Fruit fly (Drosophila melanogaster) whole organism: ENCODE results near the gene CG43295.

ENCODE experiments used
- CG8478 ChIP-seq: fragments of >200 bp; optimal IDR thresholded peaks from 2 replicates; lab custom pipeline; 2018; ENCODE audit warnings: inconsistent platforms
- Dll ChIP-seq: fragments of >200 bp; optimal IDR thresholded peaks from 2 replicates; lab custom pipeline; 2017
- EcR ChIP-seq, 2 experiments: fragments of >200 bp; optimal IDR thresholded peaks; 2 replicates each; lab custom pipeline; 2017; ENCODE audit warnings: missing biosample characterization in 2 of 2, missing genetic modification characterization in 2 of 2, missing genetic modification reagents in 2 of 2
- pan ChIP-seq: fragments of >200 bp; optimal IDR thresholded peaks from 2 replicates; lab custom pipeline; 2017
- psq ChIP-seq: fragments of >200 bp; optimal IDR thresholded peaks from 2 replicates; lab custom pipeline; 2017
- usp ChIP-seq: fragments of >200 bp; optimal IDR thresholded peaks from 2 replicates; lab custom pipeline; 2017; ENCODE audit warnings: missing biosample characterization, missing genetic modification characterization, mixed read lengths

The CG43295 gene

DNA sequence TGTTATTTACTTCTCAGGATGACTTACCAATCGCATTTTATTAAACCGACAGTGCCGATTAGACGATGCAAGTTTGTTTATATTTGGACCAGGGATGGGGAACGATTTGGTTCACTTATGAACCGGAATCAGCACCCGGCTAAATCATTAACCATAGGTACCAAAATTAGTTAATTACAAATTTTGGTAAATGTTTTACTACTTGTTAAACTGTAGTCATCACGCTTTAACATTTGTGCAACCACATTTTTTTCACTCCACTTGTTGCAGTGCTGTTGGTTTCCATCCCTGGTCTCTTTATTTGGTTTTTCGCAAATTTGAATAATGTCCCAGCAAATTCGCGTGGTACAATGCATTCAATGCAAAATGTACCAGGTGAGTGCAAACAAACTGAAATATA lies at the start of gene CG43295, which contains the start of gene IntS9:
CG43295 (plus strand) TSS at position 325 of the 400 bp plus-strand sequence.
IntS9 (minus strand) TSS at position 100 of the 400 bp plus-strand sequence.
- no peak for TF ChIP-seq Dll
- TF ChIP-seq psq (lab: Kevin White, UChicago): no peak
- TF ChIP-seq pan (lab: Kevin White, UChicago): no peak
- TF ChIP-seq CG8478 (lab: Kevin White, UChicago): no peak
- no peak for TF ChIP-seq usp (GFP tag; lab: Kevin White, UChicago)
- TF ChIP-seq EcR (GFP tag; optimal IDR thresholded peaks at IDR 0.05; lab: Kevin White, UChicago): no peak

- TF ChIP-seq pan (lab: Kevin White, UChicago) (no peak), CG8478 (lab: Kevin White, UChicago) (no peak), psq (lab: Kevin White, UChicago) (no peak), Dll (no peak), EcR (GFP tag; optimal IDR thresholded peaks at IDR 0.05; lab: Kevin White, UChicago) (no peak), usp (GFP tag; lab: Kevin White, UChicago) (no peak)
Measured at dm6 chr3L:16056101-16056891, 49.4 kb upstream of the CG43295 start.

dm6 chr3L:16060806-16061600 lies 44.6 kb upstream of the CG43295 start:
- TF ChIP-seq Dll (no peak), CG8478 (lab: Kevin White, UChicago) (no peak), psq (lab: Kevin White, UChicago) (no peak), pan (lab: Kevin White, UChicago) (no peak), EcR (GFP tag; optimal IDR thresholded peaks at IDR 0.05; lab: Kevin White, UChicago) (no peak), usp (GFP tag; lab: Kevin White, UChicago) (no peak)

DNA sequence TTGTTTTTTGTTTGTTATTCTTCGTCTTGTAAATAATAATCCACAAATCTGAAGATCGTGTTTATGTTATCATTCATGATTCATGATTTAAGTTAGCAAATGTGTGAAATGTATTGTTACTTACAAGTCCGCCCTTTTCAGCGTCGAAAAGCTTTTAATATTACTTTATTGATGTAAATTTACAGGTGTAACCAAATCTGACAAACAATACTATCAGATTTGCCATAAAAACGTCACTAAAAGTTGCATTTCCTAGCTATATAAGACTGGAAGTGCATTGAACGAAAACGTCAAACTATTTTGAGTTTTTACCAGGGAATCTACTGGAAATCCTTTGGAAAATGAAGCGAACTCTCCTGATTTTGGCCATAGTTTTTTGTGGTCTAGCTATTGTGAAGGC lies 23.4 kb upstream of the CG43295 start, which contains the start of gene CG33258:
CG33258 (plus strand) TSS at position 301 of the 400 bp plus-strand sequence.
- TF ChIP-seq usp (GFP tag; lab: Kevin White, UChicago): no peak
- TF ChIP-seq pan (lab: Kevin White, UChicago): no peak
- no peak for TF ChIP-seq EcR (GFP tag; optimal IDR thresholded peaks at IDR 0.05; lab: Kevin White, UChicago)
- TF ChIP-seq Dll: no peak
- TF ChIP-seq CG8478 (lab: Kevin White, UChicago): no peak
- TF ChIP-seq psq (lab: Kevin White, UChicago): no peak

- TF ChIP-seq Dll (no peak), pan (lab: Kevin White, UChicago) (no peak), psq (lab: Kevin White, UChicago) (no peak), EcR (GFP tag; optimal IDR thresholded peaks at IDR 0.05; lab: Kevin White, UChicago) (no peak), usp (GFP tag; lab: Kevin White, UChicago) (no peak), CG8478 (lab: Kevin White, UChicago) (no peak)
Measured at dm6 chr3L:16083693-16084092, 22.0 kb upstream of the CG43295 start, which contains the start of gene CG13075. CG13075 (plus strand) TSS chr3L:16083993.

- TF ChIP-seq pan (lab: Kevin White, UChicago) (no peak), EcR (GFP tag; optimal IDR thresholded peaks at IDR 0.05; lab: Kevin White, UChicago) (no peak), usp (GFP tag; lab: Kevin White, UChicago) (no peak), Dll (no peak)
Measured at dm6 chr3L:16087323-16087816, 18.3 kb upstream of the CG43295 start, which contains the start of gene Tasp1. Tasp1 (minus strand) TSS chr3L:16087525.

DNA sequence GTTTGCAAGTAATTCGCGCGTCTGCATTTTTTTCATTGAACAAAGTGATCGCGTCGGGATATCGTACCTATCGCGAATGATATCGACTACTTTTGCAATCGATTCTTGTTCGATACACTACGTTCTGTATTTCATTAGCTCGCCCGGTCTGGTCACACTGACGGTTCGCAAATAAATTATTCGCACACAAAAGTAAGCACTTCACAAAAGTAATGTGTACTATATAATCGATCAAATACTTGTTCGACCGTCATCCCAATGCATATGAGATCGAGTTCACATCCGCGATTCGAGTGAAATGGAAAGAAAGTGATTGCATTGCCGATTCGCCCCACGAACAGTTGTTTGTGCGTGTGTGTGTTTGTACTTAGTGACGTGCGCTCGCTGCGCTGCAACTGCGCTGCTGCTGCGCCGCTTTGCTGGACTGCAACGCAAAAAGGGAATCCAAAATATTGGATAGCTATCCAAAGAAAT lies 15.3 kb upstream of the CG43295 start, which contains the start of the genes CG5235 and ClC-c:
CG5235 (minus strand) TSS at position 63 of the 474 bp plus-strand sequence.
ClC-c (plus strand) TSS at position 125 of the 474 bp plus-strand sequence.
- no peak for TF ChIP-seq EcR (GFP tag; optimal IDR thresholded peaks at IDR 0.05; lab: Kevin White, UChicago)
- TF ChIP-seq psq (lab: Kevin White, UChicago): no peak
- no peak for TF ChIP-seq CG8478 (lab: Kevin White, UChicago)
- TF ChIP-seq pan (lab: Kevin White, UChicago): no peak
- TF ChIP-seq usp (GFP tag; lab: Kevin White, UChicago): no peak
- no peak for TF ChIP-seq Dll

DNA sequence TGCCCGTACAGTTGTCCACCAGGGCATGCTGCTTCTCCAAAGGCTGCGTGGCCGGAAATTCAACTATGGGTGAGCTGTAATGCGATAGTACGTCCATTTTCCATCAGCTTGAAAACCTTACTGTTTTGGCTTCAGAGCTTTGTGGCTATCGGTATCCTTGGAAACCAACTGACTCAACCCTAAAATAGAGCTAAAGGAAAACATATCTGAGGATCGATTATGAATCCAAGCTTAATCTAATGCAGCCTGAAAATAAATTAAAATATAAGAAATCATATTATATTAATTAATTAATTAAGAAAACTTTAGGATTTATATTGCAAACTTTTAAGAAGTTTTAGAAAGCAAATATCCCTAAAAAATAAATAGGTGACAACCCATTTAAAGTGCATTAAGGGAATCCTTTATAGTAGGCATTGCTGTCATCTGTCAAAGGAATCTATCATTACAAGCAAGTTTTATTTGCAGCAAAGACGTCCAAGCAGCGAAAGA lies 8.2 kb upstream of the CG43295 start, which contains the start of the genes CG13074 and ATPsynbetaL:
CG13074 (minus strand) TSS at position 101 of the 492 bp plus-strand sequence.
ATPsynbetaL (plus strand) TSS at position 442 of the 492 bp plus-strand sequence.
- no peak for TF ChIP-seq Dll
- TF ChIP-seq psq (lab: Kevin White, UChicago): no peak
- TF ChIP-seq pan (lab: Kevin White, UChicago): no peak
- TF ChIP-seq CG8478 (lab: Kevin White, UChicago): no peak
- TF ChIP-seq EcR (GFP tag; optimal IDR thresholded peaks at IDR 0.05; lab: Kevin White, UChicago): no peak
- TF ChIP-seq usp (GFP tag; lab: Kevin White, UChicago): no peak

dm6 chr3L:16100059-16100458 lies 5.6 kb upstream of the CG43295 start, which contains the start of gene IleRS-m:
IleRS-m (plus strand) TSS chr3L:16100280.
- TF ChIP-seq pan (lab: Kevin White, UChicago) (no peak), psq (lab: Kevin White, UChicago) (no peak), CG8478 (lab: Kevin White, UChicago) (no peak), Dll (no peak), usp (GFP tag; lab: Kevin White, UChicago) (no peak), EcR (GFP tag; optimal IDR thresholded peaks at IDR 0.05; lab: Kevin White, UChicago) (no peak)

DNA sequence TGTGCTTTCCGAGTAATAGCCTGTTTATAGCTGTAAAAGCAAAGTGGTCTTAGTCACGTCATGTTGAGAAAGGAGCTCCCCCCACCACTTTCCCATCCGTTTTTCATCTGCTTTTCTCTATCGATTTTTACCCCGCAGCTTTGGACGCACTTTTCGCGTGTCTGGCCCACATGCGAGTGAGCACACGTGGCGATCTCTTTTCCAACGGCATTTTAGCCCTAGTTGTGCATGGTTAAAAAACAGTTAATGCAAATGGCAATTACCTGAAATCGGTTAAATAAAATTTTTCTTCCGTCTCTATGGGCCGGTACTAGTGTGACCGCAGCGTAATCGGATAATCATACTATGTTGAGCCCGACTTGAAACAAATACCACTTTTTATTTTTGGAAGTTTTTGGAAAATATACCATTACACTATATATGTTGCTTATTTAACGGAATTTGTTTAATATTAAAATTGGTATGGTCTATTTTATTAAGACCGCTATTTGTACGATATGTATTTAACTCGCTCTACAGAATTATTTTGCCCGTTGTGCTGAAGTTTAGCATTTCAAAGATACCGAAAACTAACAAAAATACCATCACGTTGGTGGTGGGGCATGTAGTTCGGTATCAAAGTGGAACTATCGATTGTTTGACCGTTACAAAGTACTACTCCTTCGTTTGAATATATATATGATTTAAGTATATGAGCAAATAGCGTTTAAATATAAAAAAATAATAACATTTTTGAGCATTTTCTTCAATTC lies 6.6 kb downstream of the CG43295 start, which contains the start of gene Zn72D:
Zn72D (minus strand) TSS at position 558 of the 752 bp plus-strand sequence.
- TF ChIP-seq psq (lab: Kevin White, UChicago) (no peak), Dll (no peak), usp (GFP tag; lab: Kevin White, UChicago) (no peak), pan (lab: Kevin White, UChicago) (no peak)
